Fruit fly (Drosophila melanogaster): ENCODE data around the gene CG8281.

DNA sequence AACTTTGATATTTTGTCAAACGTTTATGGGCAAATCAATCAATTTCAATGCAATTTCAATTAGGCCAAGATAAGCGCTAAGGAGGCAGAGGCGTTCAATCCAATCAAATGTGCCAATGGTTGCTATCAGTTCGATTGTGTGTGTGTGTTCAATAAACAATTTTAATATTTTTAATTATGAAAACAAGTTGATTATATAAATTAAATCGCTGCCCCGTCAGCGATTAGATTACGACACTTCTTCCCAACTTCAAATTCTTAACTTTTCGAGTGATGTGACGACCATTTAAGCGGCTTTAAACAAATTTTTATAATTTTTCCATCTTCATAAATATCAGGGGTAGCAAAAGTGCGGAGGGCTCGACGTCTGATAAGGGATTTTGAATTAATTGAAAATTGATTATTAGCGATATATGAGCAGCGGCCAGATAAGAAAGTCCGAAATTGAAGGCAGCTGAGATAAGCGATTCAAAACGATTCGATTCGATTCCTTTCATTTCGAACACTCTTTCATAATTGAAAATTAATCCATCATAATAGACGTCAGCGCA lies 30.2 kb downstream of the CG8281 start:
- TF ChIP-seq Snoo (tag; optimal IDR thresholded peaks at IDR 0.05) (no peak), CG4496 (GFP tag; IDR thresholded peaks at IDR 0.05) (no peak), CG32121 (GFP tag; IDR thresholded peaks at IDR 0.05) (no peak), CG9948 (tag; optimal IDR thresholded peaks at IDR 0.05) (no peak)

All from whole organism, pupa.